Fruit fly (Drosophila melanogaster): ENCODE results near the gene Sh3beta.

DNA sequence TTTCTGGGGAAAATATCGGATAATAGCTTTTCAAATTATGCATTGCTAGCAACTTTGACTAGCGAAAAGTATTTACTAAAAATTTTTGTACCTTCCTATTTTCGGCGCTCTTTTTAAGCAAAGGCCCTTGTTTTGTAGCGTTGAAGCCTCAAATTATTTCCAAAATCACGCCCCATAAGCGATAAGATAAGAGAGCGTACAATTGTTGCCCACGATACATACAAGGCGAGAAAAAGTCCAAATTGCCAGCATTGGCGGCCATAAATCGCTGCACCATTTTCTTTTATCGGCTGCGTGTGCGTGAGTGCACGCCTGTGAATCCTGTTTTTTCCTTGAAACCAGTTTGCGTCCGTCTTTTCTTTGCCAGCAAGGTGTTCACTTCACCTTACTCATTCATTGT, 2.2 kb upstream of the Sh3beta start:
- no peak for TF ChIP-seq crc (GFP tag; optimal IDR thresholded peaks at IDR 0.05)
- TF ChIP-seq Tbp (GFP tag; optimal IDR thresholded peaks at IDR 0.05), result no peak
- no peak for TF ChIP-seq CG11560 (tag; IDR thresholded peaks at IDR 0.05)
- no peak for TF ChIP-seq Oaz (GFP tag; IDR thresholded peaks at IDR 0.05)
